Worm (Caenorhabditis elegans) whole organism, L1 larva: ENCODE results near the gene mig-10.
A peak's percentile ranks its signal among the peaks of the same experiment; 100 is the strongest.

Experiments
- C34B4.2 ChIP-seq: sonication (generic microtip); optimal IDR thresholded peaks from 2 replicates; lab custom pipeline; 2017; ENCODE audit warnings: mild to moderate bottlenecking, missing genetic modification characterization, missing compliant biosample characterization
- dpl-1 ChIP-seq, 3 experiments: fragments of 150-350 bp in 2 of 3; sonication (generic microtip) in 1 of 3; optimal IDR thresholded peaks; 2 replicates each; lab custom pipeline; 2014 to 2017; ENCODE audit warnings: missing biosample characterization in 3 of 3, missing genetic modification characterization in 3 of 3, missing genetic modification reagents in 3 of 3
- elt-3 ChIP-seq, 6 experiments: fragments of 150-350 bp in 1 of 6; sonication (generic microtip); optimal IDR thresholded peaks; 2 replicates each; lab custom pipeline; 2017 to 2018; ENCODE audit warnings: missing biosample characterization in 6 of 6, missing genetic modification characterization in 6 of 6, inconsistent platforms in 1 of 6
- lin-13 ChIP-seq: fragments of 150-350 bp; optimal IDR thresholded peaks from 2 replicates; lab custom pipeline; 2014; ENCODE audit warnings: missing biosample characterization, missing genetic modification reagents, missing genetic modification characterization
- lir-3 ChIP-seq: sonication (generic microtip); optimal IDR thresholded peaks from 2 replicates; lab custom pipeline; 2016; ENCODE audit warnings: mild to moderate bottlenecking, missing genetic modification characterization, moderate library complexity, missing compliant biosample characterization; ENCODE audit not compliant: poor library complexity
- nhr-237 ChIP-seq: fragments of 150-350 bp; optimal IDR thresholded peaks from 2 replicates; lab custom pipeline; 2014; ENCODE audit warnings: missing biosample characterization, missing genetic modification characterization
- tbx-2 ChIP-seq: sonication (generic microtip); optimal IDR thresholded peaks from 2 replicates; lab custom pipeline; 2016; ENCODE audit warnings: missing genetic modification characterization, missing compliant biosample characterization
- unc-86 ChIP-seq: sonication (generic microtip); optimal IDR thresholded peaks from 2 replicates; lab custom pipeline; 2016; ENCODE audit warnings: missing genetic modification characterization, missing compliant biosample characterization

DNA sequence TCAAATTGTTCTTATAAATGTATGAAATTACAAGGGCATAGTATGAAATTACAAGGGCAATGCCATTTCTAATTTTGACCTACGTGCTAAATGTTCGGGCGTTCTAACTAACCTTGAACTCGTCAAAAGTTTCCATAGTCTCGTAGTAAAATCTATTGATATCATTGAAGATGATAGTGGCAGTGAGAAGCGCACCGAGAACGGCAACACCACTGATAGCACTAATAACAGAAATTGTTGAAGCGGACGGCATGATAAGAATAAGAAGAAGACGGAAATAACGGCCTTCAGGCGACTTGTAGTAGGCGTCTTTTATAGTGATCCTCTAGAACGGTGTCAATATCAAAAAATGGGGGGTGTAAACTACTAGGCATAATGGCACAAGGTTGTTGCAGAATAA is 15.5 kb upstream of the mig-10 start, which contains the start of gene col-91:
- TF ChIP-seq unc-86 (tag; lab: Kevin White, UChicago) (no peak), nhr-237 (tag; lab: Kevin White, UChicago) (no peak), C34B4.2 (tag; lab: Kevin White, UChicago) (no peak), tbx-2 (tag; lab: Kevin White, UChicago) (no peak), dpl-1 (GFP tag; optimal IDR thresholded peaks at IDR 0.05; lab: Kevin White, UChicago) (no peak), elt-3 (tag; optimal IDR thresholded peaks at IDR 0.05; lab: Kevin White, UChicago) (peak in 3 of 6 experiments; percentile 3 to 42 (median 36)), lin-13 (GFP tag; lab: Kevin White, UChicago) (no peak), lir-3 (tag; lab: Kevin White, UChicago) (no peak)
